Worm (Caenorhabditis elegans): ENCODE data around the gene nhr-63.

DNA sequence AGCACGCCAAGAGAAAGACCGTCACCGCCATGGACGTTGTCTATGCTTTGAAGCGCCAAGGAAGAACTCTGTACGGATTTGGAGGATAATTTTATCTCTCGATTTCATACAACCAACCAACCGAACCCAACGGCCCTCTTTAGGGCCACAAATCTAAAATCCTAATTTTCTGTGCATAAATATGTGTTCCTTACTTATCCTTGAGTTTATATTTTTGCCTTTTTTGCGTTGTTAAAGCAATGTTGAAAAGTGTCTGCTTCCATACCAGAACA is 40.3 kb downstream of the nhr-63 start:
- TF ChIP-seq blmp-1 (tag; optimal IDR thresholded peaks at IDR 0.05; ENCODE audit: insufficient read depth), result no peak
- TF ChIP-seq lin-13 (GFP tag; optimal IDR thresholded peaks at IDR 0.05), result no peak
- TF ChIP-seq ama-1 (optimal IDR thresholded peaks at IDR 0.05), result no peak
- no peak for TF ChIP-seq snpc-4 (tag; optimal IDR thresholded peaks at IDR 0.05)
- no peak for TF ChIP-seq dmd-4 (tag; optimal IDR thresholded peaks at IDR 0.05)
- TF ChIP-seq ZK546.5 (tag; optimal IDR thresholded peaks at IDR 0.05), result no peak
- no peak for TF ChIP-seq unc-62 (GFP tag; optimal IDR thresholded peaks at IDR 0.05)
- TF ChIP-seq nhr-237 (tag; optimal IDR thresholded peaks at IDR 0.05), result no peak
- no peak for TF ChIP-seq zag-1 (tag; optimal IDR thresholded peaks at IDR 0.05)
- no peak for TF ChIP-seq ztf-11 (tag; optimal IDR thresholded peaks at IDR 0.05)
- no peak for TF ChIP-seq lsy-2 (tag; optimal IDR thresholded peaks at IDR 0.05)
- no peak for TF ChIP-seq ceh-82 (tag; optimal IDR thresholded peaks at IDR 0.05)
- no peak for TF ChIP-seq mdl-1 (tag; optimal IDR thresholded peaks at IDR 0.05)
